Worm (Caenorhabditis elegans): Measurements from ENCODE around the gene dhs-21.

- no peak for TF ChIP-seq dao-5 (tag; optimal IDR thresholded peaks at IDR 0.05)
- TF ChIP-seq him-1 (tag; optimal IDR thresholded peaks at IDR 0.05), result no peak
These were observed 50.2 kb downstream of the dhs-21 start for ce11 chrV:12683205-12683604.

Data from whole organism, L4/young adult.